Fruit fly (Drosophila melanogaster) whole organism, prepupa: ENCODE results near the gene Klp64D.

Experiments
- Blimp-1 ChIP-seq: fragments of 200-800 bp; sonication (Bioruptor generic); optimal IDR thresholded peaks from 3 replicates; lab custom pipeline; 2017; ENCODE audit warnings: missing biosample characterization, missing genetic modification characterization, mild to moderate bottlenecking, moderate library complexity, missing genetic modification reagents
- CG10631 ChIP-seq: fragments of 200-800 bp; sonication (Bioruptor generic); optimal IDR thresholded peaks from 2 replicates; lab custom pipeline; 2016; ENCODE audit warnings: missing biosample characterization, missing genetic modification characterization
- CG10669 ChIP-seq: fragments of 200-800 bp; sonication (Bioruptor generic); optimal IDR thresholded peaks from 3 replicates; lab custom pipeline; 2018; ENCODE audit warnings: missing biosample characterization, mild to moderate bottlenecking, missing genetic modification characterization, moderate library complexity
- CG11294 ChIP-seq: fragments of 200-800 bp; sonication (Bioruptor generic); IDR thresholded peaks from 2 replicates; pipeline ENCODE4 v1.3.6; 2022; ENCODE audit warnings: missing biosample characterization, missing genetic modification characterization
- CG11762 ChIP-seq: fragments of 200-800 bp; sonication (Bioruptor generic); optimal IDR thresholded peaks from 3 replicates; lab custom pipeline; 2016; ENCODE audit warnings: missing biosample characterization, missing genetic modification characterization; ENCODE audit not compliant: insufficient read depth
- CG1621 ChIP-seq: fragments of 200-800 bp; sonication (Bioruptor generic); optimal IDR thresholded peaks from 3 replicates; lab custom pipeline; 2018; ENCODE audit warnings: missing biosample characterization, mild to moderate bottlenecking, missing genetic modification characterization
- CG3032 ChIP-seq: fragments of 200-800 bp; optimal IDR thresholded peaks from 2 replicates; lab custom pipeline; 2019; ENCODE audit warnings: missing biosample characterization, mild to moderate bottlenecking, missing genetic modification characterization, moderate library complexity
- CG34406 ChIP-seq: fragments of 200-800 bp; sonication (Bioruptor generic); optimal IDR thresholded peaks from 3 replicates; lab custom pipeline; 2016; ENCODE audit warnings: missing biosample characterization, missing genetic modification characterization
- CG3919 ChIP-seq: fragments of 200-800 bp; sonication (Bioruptor generic); optimal IDR thresholded peaks from 3 replicates; lab custom pipeline; 2016; ENCODE audit warnings: missing biosample characterization, missing genetic modification characterization
- CG4318 ChIP-seq: fragments of 200-800 bp; sonication (Bioruptor generic); optimal IDR thresholded peaks from 3 replicates; lab custom pipeline; 2017; ENCODE audit warnings: missing biosample characterization, mild to moderate bottlenecking, missing genetic modification characterization
- CG6276 ChIP-seq: fragments of 200-800 bp; sonication (Bioruptor generic); optimal IDR thresholded peaks from 2 replicates; lab custom pipeline; 2017; ENCODE audit warnings: missing biosample characterization, mild to moderate bottlenecking, missing genetic modification characterization
- CG6808 ChIP-seq: fragments of 200-800 bp; sonication (Bioruptor generic); optimal IDR thresholded peaks from 3 replicates; lab custom pipeline; 2017; ENCODE audit warnings: missing biosample characterization, missing genetic modification characterization, mild to moderate bottlenecking, moderate library complexity, missing genetic modification reagents
- CG6854 ChIP-seq: fragments of 200-800 bp; sonication (Bioruptor generic); optimal IDR thresholded peaks from 2 replicates; lab custom pipeline; 2017; ENCODE audit warnings: missing biosample characterization, mild to moderate bottlenecking, missing genetic modification characterization
- CG8319 ChIP-seq: fragments of 200-800 bp; sonication (Bioruptor generic); optimal IDR thresholded peaks from 3 replicates; lab custom pipeline; 2016; ENCODE audit warnings: missing biosample characterization, missing genetic modification characterization
- CG8632 ChIP-seq: fragments of 200-800 bp; sonication (Bioruptor generic); optimal IDR thresholded peaks from 3 replicates; lab custom pipeline; 2016; ENCODE audit warnings: missing biosample characterization, missing genetic modification characterization
- CG9139 ChIP-seq: fragments of 200-800 bp; sonication (Bioruptor generic); optimal IDR thresholded peaks from 3 replicates; lab custom pipeline; 2017; ENCODE audit warnings: missing biosample characterization, mild to moderate bottlenecking, missing genetic modification characterization
- Eip75B ChIP-seq: fragments of 200-800 bp; sonication (Bioruptor generic); optimal IDR thresholded peaks from 3 replicates; lab custom pipeline; 2016; ENCODE audit warnings: missing biosample characterization, missing genetic modification characterization
- Eip78C ChIP-seq: fragments of 200-800 bp; sonication (Bioruptor generic); peaks from one replicate; lab custom pipeline; 2016; ENCODE audit warnings: missing biosample characterization, missing genetic modification characterization
- Eip93F ChIP-seq: fragments of 200-800 bp; sonication (Bioruptor generic); optimal IDR thresholded peaks from 2 replicates; lab custom pipeline; 2016; ENCODE audit warnings: missing biosample characterization, mild to moderate bottlenecking, missing genetic modification characterization
- Ets21C ChIP-seq: fragments of 200-800 bp; sonication (Bioruptor generic); optimal IDR thresholded peaks from 3 replicates; lab custom pipeline; 2016; ENCODE audit warnings: missing biosample characterization, missing genetic modification characterization
- Gug ChIP-seq: fragments of 200-800 bp; sonication (Bioruptor generic); IDR thresholded peaks from 2 replicates; pipeline ENCODE4 v1.3.6; 2022; ENCODE audit warnings: missing biosample characterization, missing genetic modification characterization
- Hr38 ChIP-seq: sonication (Bioruptor generic); optimal IDR thresholded peaks from 2 replicates; lab custom pipeline; 2016; ENCODE audit warnings: missing biosample characterization, missing genetic modification characterization
- Hr39 ChIP-seq: fragments of 200-800 bp; sonication (Bioruptor generic); optimal IDR thresholded peaks from 2 replicates; lab custom pipeline; 2016; ENCODE audit warnings: missing biosample characterization, missing genetic modification characterization
- Hr4 ChIP-seq: fragments of 200-800 bp; sonication (Bioruptor generic); optimal IDR thresholded peaks from 3 replicates; lab custom pipeline; 2016; ENCODE audit warnings: missing biosample characterization, missing genetic modification characterization
- Lpt ChIP-seq: fragments of 200-800 bp; sonication (Bioruptor generic); optimal IDR thresholded peaks from 3 replicates; lab custom pipeline; 2016; ENCODE audit warnings: missing biosample characterization, missing genetic modification characterization
- OdsH ChIP-seq: fragments of 200-800 bp; sonication (Bioruptor generic); optimal IDR thresholded peaks from 3 replicates; lab custom pipeline; 2016; ENCODE audit warnings: missing biosample characterization, missing genetic modification characterization
- Smox ChIP-seq: fragments of 200-800 bp; sonication (Bioruptor generic); optimal IDR thresholded peaks from 3 replicates; lab custom pipeline; 2016; ENCODE audit warnings: missing biosample characterization, missing genetic modification characterization
- Sox102F ChIP-seq: fragments of 200-800 bp; sonication (Bioruptor generic); optimal IDR thresholded peaks from 2 replicates; lab custom pipeline; 2016; ENCODE audit warnings: missing biosample characterization, mild to moderate bottlenecking, missing genetic modification characterization
- Sox15 ChIP-seq: fragments of 200-800 bp; sonication (Bioruptor generic); optimal IDR thresholded peaks from 3 replicates; lab custom pipeline; 2016; ENCODE audit warnings: missing biosample characterization, missing genetic modification characterization
- acj6 ChIP-seq: fragments of 200-800 bp; sonication (Bioruptor generic); optimal IDR thresholded peaks from 3 replicates; lab custom pipeline; 2016; ENCODE audit warnings: missing biosample characterization, missing genetic modification characterization
- cyc ChIP-seq: fragments of 200-800 bp; sonication (Bioruptor generic); optimal IDR thresholded peaks from 3 replicates; lab custom pipeline; 2016; ENCODE audit warnings: missing biosample characterization, missing genetic modification characterization
- dsx ChIP-seq: fragments of 200-800 bp; optimal IDR thresholded peaks from 3 replicates; lab custom pipeline; 2019; ENCODE audit warnings: missing biosample characterization, mild to moderate bottlenecking, missing genetic modification characterization, moderate library complexity; ENCODE audit not compliant: poor library complexity, severe bottlenecking
- esn ChIP-seq: fragments of 200-800 bp; sonication (Bioruptor generic); optimal IDR thresholded peaks from 2 replicates; lab custom pipeline; 2016; ENCODE audit warnings: missing biosample characterization, mild to moderate bottlenecking, missing genetic modification characterization, moderate library complexity
- fd85E ChIP-seq: fragments of 200-800 bp; sonication (Bioruptor generic); optimal IDR thresholded peaks from 3 replicates; lab custom pipeline; 2016; ENCODE audit warnings: missing biosample characterization, missing genetic modification characterization
- fkh ChIP-seq: fragments of 200-800 bp; sonication (Bioruptor generic); optimal IDR thresholded peaks from 3 replicates; lab custom pipeline; 2017; ENCODE audit warnings: missing biosample characterization, mild to moderate bottlenecking, missing genetic modification characterization, moderate library complexity
- lz ChIP-seq: fragments of 200-800 bp; sonication (Bioruptor generic); optimal IDR thresholded peaks from 3 replicates; lab custom pipeline; 2016; ENCODE audit warnings: missing biosample characterization, missing genetic modification characterization
- spab ChIP-seq: fragments of 200-800 bp; sonication (Bioruptor generic); optimal IDR thresholded peaks from 2 replicates; lab custom pipeline; 2017; ENCODE audit warnings: missing biosample characterization, mild to moderate bottlenecking, missing genetic modification characterization, missing genetic modification reagents
- ss ChIP-seq, 2 experiments: fragments of 200-800 bp; sonication (Bioruptor generic); optimal IDR thresholded peaks; 2 replicates in 1 of 2; 3 replicates in 1 of 2; lab custom pipeline; 2017 to 2018; ENCODE audit warnings: mild to moderate bottlenecking in 2 of 2, missing biosample characterization in 2 of 2, missing genetic modification characterization in 2 of 2, moderate library complexity in 1 of 2
- topi ChIP-seq: fragments of 200-800 bp; sonication (Bioruptor generic); optimal IDR thresholded peaks from 3 replicates; lab custom pipeline; 2016; ENCODE audit warnings: missing biosample characterization, missing genetic modification characterization
- vri ChIP-seq: fragments of 200-800 bp; sonication (Bioruptor generic); optimal IDR thresholded peaks from 3 replicates; lab custom pipeline; 2016; ENCODE audit warnings: missing biosample characterization, mild to moderate bottlenecking, missing genetic modification characterization

The Klp64D gene

DNA sequence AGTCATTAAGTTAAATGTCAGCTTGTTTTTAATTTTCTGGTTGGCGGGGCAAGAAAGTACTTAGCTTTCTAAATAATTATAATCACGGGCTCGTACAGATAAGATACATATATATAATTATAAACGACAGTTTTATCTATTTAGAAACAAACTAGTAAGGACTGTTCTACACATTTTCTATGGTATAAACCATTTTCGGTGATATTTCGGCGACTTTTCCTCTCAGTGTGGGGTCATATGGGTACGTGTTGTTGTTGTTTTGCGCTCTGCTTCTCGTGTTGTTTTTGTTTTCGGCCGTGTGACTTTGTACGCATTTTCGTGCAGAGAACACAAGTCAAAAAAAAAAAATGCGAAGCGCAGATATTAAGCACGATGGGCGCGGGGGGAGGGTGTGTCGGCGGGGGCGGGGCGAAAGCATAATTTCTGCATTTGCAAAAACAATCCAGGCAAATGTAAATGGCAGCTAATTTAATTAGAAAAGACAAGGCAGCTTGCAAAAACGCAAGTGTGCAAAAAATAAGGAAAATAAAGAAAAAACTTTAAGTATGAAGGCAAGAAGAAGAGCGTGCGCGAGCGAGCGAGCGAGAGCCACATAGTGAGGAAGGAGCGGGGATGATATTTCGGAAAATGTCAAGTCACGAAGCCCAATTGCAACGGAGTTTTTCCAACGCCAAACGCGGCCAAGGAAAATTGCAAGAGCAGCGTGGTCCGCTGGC lies 6.1 kb upstream of the Klp64D start (continued):
- TF ChIP-seq CG8632 (GFP tag; lab: Kevin White, UChicago) (peak; percentile 53), CG11762 (GFP tag; lab: Kevin White, UChicago) (no peak), spab (GFP tag; lab: Kevin White, UChicago) (peak; percentile 50), Hr39 (GFP tag; lab: Kevin White, UChicago) (peak; percentile 60), CG3032 (peak; percentile 10), Eip75B (GFP tag; lab: Kevin White, UChicago) (peak; percentile 18), lz (GFP tag; lab: Kevin White, UChicago) (peak; percentile 52), CG6854 (GFP tag; lab: Kevin White, UChicago) (no peak), Eip93F (peak; percentile 36), Lpt (GFP tag; lab: Kevin White, UChicago) (peak; percentile 48), CG1621 (tag; lab: Kevin White, UChicago) (no peak), cyc (GFP tag; lab: Kevin White, UChicago) (peak; percentile 28), esn (GFP tag; lab: Kevin White, UChicago) (peak; percentile 75), dsx (GFP tag; lab: Kevin White, UChicago) (peak; percentile 50), CG9139 (peak; percentile 45), CG8319 (GFP tag; lab: Kevin White, UChicago) (no peak), CG10631 (GFP tag; lab: Kevin White, UChicago) (peak; percentile 40), acj6 (GFP tag; lab: Kevin White, UChicago) (peak; percentile 79), OdsH (GFP tag; lab: Kevin White, UChicago) (peak; percentile 77), Sox102F (GFP tag; lab: Kevin White, UChicago) (peak; percentile 58), Smox (GFP tag; lab: Kevin White, UChicago) (no peak), CG11294 (GFP tag; lab: Robert Waterston, UW) (0 out of 2 replicates have a peak, but pooled peaks have one; percentile 7), Blimp-1 (GFP tag; lab: Kevin White, UChicago) (no peak), CG6276 (GFP tag; lab: Kevin White, UChicago) (peak; percentile 24), Hr38 (no peak), Ets21C (GFP tag; lab: Kevin White, UChicago) (no peak), CG3919 (GFP tag; lab: Kevin White, UChicago) (peak; percentile 48), Hr4 (peak; percentile 62), CG34406 (GFP tag; lab: Kevin White, UChicago) (peak; percentile 80), CG10669 (GFP tag; lab: Kevin White, UChicago) (peak; percentile 7), topi (GFP tag; lab: Kevin White, UChicago) (peak; percentile 66), vri (GFP tag; lab: Kevin White, UChicago) (peak; percentile 15), fd85E (no peak), CG4318 (peak; percentile 36), ss (GFP tag; optimal IDR thresholded peaks at IDR 0.05; lab: Kevin White, UChicago) (peak; percentile 65 to 68), Sox15 (GFP tag; lab: Kevin White, UChicago) (peak; percentile 34), Eip78C (peak; percentile 89), Gug (GFP tag; lab: Robert Waterston, UW) (0 out of 2 replicates have a peak, but pooled peaks have one; percentile 8), CG6808 (peak; percentile 69), fkh (GFP tag; lab: Kevin White, UChicago) (no peak)
